Worm (Caenorhabditis elegans): ENCODE results near the gene F26G1.1.

Gene F26G1.1

ce11 chrII:4759835-4760234, 31.6 kb upstream of the F26G1.1 start:
- TF ChIP-seq nhr-43 (tag; optimal IDR thresholded peaks at IDR 0.05; ENCODE audit: poor library complexity, severe bottlenecking) (no peak), nhr-77 (tag; optimal IDR thresholded peaks at IDR 0.05) (no peak), egl-5 (tag; optimal IDR thresholded peaks at IDR 0.05) (no peak), hmg-11 (tag; optimal IDR thresholded peaks at IDR 0.05) (no peak), nhr-25 (tag; optimal IDR thresholded peaks at IDR 0.05) (peak; percentile 52), lin-15B (tag; optimal IDR thresholded peaks at IDR 0.05) (no peak), elt-1 (tag; optimal IDR thresholded peaks at IDR 0.05) (peak; percentile 93), ztf-4 (tag; optimal IDR thresholded peaks at IDR 0.05) (no peak), jun-1 (tag; optimal IDR thresholded peaks at IDR 0.05) (no peak), R02D3.7 (tag; optimal IDR thresholded peaks at IDR 0.05) (no peak), skn-1 (tag; optimal IDR thresholded peaks at IDR 0.05) (no peak), nhr-76 (tag; optimal IDR thresholded peaks at IDR 0.05) (no peak), ceh-28 (tag; optimal IDR thresholded peaks at IDR 0.05) (no peak)

ce11 chrII:4761020-4761419, 30.4 kb upstream of the F26G1.1 start:
- peak; percentile 76 for TF ChIP-seq elt-1 (tag; optimal IDR thresholded peaks at IDR 0.05)
- TF ChIP-seq zag-1 (tag; optimal IDR thresholded peaks at IDR 0.05), result no peak

- TF ChIP-seq nhr-25 (tag; optimal IDR thresholded peaks at IDR 0.05) (peak; percentile 13), ZK546.5 (tag; optimal IDR thresholded peaks at IDR 0.05) (no peak), elt-1 (tag; optimal IDR thresholded peaks at IDR 0.05) (peak; percentile 20)
These were observed 28.7 kb upstream of the F26G1.1 start, which contains the start of gene F26G1.2 for ce11 chrII:4762574-4763285. Gene F26G1.2 (plus strand): TSS chrII:4763081.

ce11 chrII:4766284-4766683, 25.1 kb upstream of the F26G1.1 start, which contains the start of gene ttm-2:
Gene ttm-2 (minus strand): TSS chrII:4766384.
- TF ChIP-seq egl-27 (tag; optimal IDR thresholded peaks at IDR 0.05), result no peak
- no peak for TF ChIP-seq nhr-43 (tag; optimal IDR thresholded peaks at IDR 0.05; ENCODE audit: poor library complexity, severe bottlenecking)
- TF ChIP-seq unc-62 (GFP tag; optimal IDR thresholded peaks at IDR 0.05), result no peak
- no peak for TF ChIP-seq tbx-2 (tag; optimal IDR thresholded peaks at IDR 0.05)
- TF ChIP-seq daf-12 (tag; optimal IDR thresholded peaks at IDR 0.05), result no peak
- TF ChIP-seq elt-1 (tag; optimal IDR thresholded peaks at IDR 0.05), result no peak
- no peak for TF ChIP-seq eor-1 (tag; optimal IDR thresholded peaks at IDR 0.05)
- no peak for TF ChIP-seq mml-1 (tag; optimal IDR thresholded peaks at IDR 0.05)
- no peak for TF ChIP-seq hmg-11 (tag; optimal IDR thresholded peaks at IDR 0.05)
- TF ChIP-seq egl-5 (tag; optimal IDR thresholded peaks at IDR 0.05), result no peak
- TF ChIP-seq ceh-9 (tag; optimal IDR thresholded peaks at IDR 0.05), result no peak
- no peak for TF ChIP-seq lin-39 (tag; optimal IDR thresholded peaks at IDR 0.05)
- no peak for TF ChIP-seq zag-1 (tag; optimal IDR thresholded peaks at IDR 0.05)
- no peak for TF ChIP-seq pqm-1 (tag; optimal IDR thresholded peaks at IDR 0.05)
- TF ChIP-seq fkh-10 (GFP tag; optimal IDR thresholded peaks at IDR 0.05), result no peak
- no peak for TF ChIP-seq nhr-237 (tag; optimal IDR thresholded peaks at IDR 0.05)
- TF ChIP-seq ceh-16 (tag; optimal IDR thresholded peaks at IDR 0.05), result no peak
- no peak for TF ChIP-seq fkh-2 (tag; optimal IDR thresholded peaks at IDR 0.05)
- TF ChIP-seq snpc-4 (tag; optimal IDR thresholded peaks at IDR 0.05), result no peak

- TF ChIP-seq ceh-28 (tag; optimal IDR thresholded peaks at IDR 0.05) (peak; percentile 27), mdl-1 (tag; optimal IDR thresholded peaks at IDR 0.05) (no peak), ztf-4 (tag; optimal IDR thresholded peaks at IDR 0.05) (no peak), nhr-25 (tag; optimal IDR thresholded peaks at IDR 0.05) (peak; percentile 60), fkh-2 (tag; optimal IDR thresholded peaks at IDR 0.05) (no peak), nhr-23 (tag; optimal IDR thresholded peaks at IDR 0.05) (peak; percentile 35)
These were observed 23.8 kb upstream of the F26G1.1 start for ce11 chrII:4767612-4768011.

ce11 chrII:4769096-4769495, 22.3 kb upstream of the F26G1.1 start:
- TF ChIP-seq ztf-11 (tag; optimal IDR thresholded peaks at IDR 0.05) (no peak), R02D3.7 (tag; optimal IDR thresholded peaks at IDR 0.05) (no peak), nhr-237 (tag; optimal IDR thresholded peaks at IDR 0.05) (no peak), elt-3 (tag; optimal IDR thresholded peaks at IDR 0.05) (no peak), tbx-2 (tag; optimal IDR thresholded peaks at IDR 0.05) (no peak), zag-1 (tag; optimal IDR thresholded peaks at IDR 0.05) (no peak), nfya-1 (tag; optimal IDR thresholded peaks at IDR 0.05; ENCODE audit: insufficient read depth) (no peak), ceh-16 (tag; optimal IDR thresholded peaks at IDR 0.05) (no peak), elt-2 (tag; optimal IDR thresholded peaks at IDR 0.05) (peak; percentile 87), jun-1 (tag; optimal IDR thresholded peaks at IDR 0.05) (peak; percentile 39), ama-1 (optimal IDR thresholded peaks at IDR 0.05) (no peak), pha-4 (tag; optimal IDR thresholded peaks at IDR 0.05) (peak; percentile 46), nhr-25 (tag; optimal IDR thresholded peaks at IDR 0.05) (peak; percentile 59), nhr-23 (tag; optimal IDR thresholded peaks at IDR 0.05) (peak; percentile 62), snpc-4 (tag; optimal IDR thresholded peaks at IDR 0.05) (no peak), nhr-77 (tag; optimal IDR thresholded peaks at IDR 0.05) (no peak), mml-1 (tag; optimal IDR thresholded peaks at IDR 0.05) (no peak), skn-1 (tag; optimal IDR thresholded peaks at IDR 0.05) (no peak), egl-5 (tag; optimal IDR thresholded peaks at IDR 0.05) (no peak)

Measured in whole organism, L3 larva.